Fruit fly (Drosophila melanogaster): Measurements from ENCODE around the gene PIG-F.

Gene PIG-F

dm6 chr3L:19653470-19653869 is 41.2 kb downstream of the PIG-F start (continued):
- TF ChIP-seq Rx (GFP tag; IDR thresholded peaks at IDR 0.05): no peak
- no peak for TF ChIP-seq toy (GFP tag; IDR thresholded peaks at IDR 0.05)
- TF ChIP-seq CG8478 (optimal IDR thresholded peaks at IDR 0.05): peak; percentile 46
- no peak for TF ChIP-seq otp (GFP tag; IDR thresholded peaks at IDR 0.05)
- no peak for TF ChIP-seq CG7372 (GFP tag; IDR thresholded peaks at IDR 0.05)
- no peak for TF ChIP-seq CG17912 (GFP tag; optimal IDR thresholded peaks at IDR 0.05)
- no peak for TF ChIP-seq shn (GFP tag; optimal IDR thresholded peaks at IDR 0.05)

- TF ChIP-seq CG4282 (GFP tag; optimal IDR thresholded peaks at IDR 0.05) (no peak), CG1792 (GFP tag; optimal IDR thresholded peaks at IDR 0.05) (no peak), CG1233 (GFP tag; optimal IDR thresholded peaks at IDR 0.05) (peak; percentile 53), CG9727 (GFP tag; optimal IDR thresholded peaks at IDR 0.05) (peak; percentile 67), D19A (tag; optimal IDR thresholded peaks at IDR 0.05) (peak; percentile 55), Rx (GFP tag; IDR thresholded peaks at IDR 0.05) (0 out of 2 replicates have a peak, but pooled peaks have one; percentile 15), Stat92E (GFP tag; optimal IDR thresholded peaks at IDR 0.05) (no peak), H15 (GFP tag; IDR thresholded peaks at IDR 0.05) (peak; percentile 33; the same call in 1 of the 3 replicates), CG9215 (GFP tag; IDR thresholded peaks at IDR 0.05) (0 out of 2 replicates have a peak, but pooled peaks have one; percentile 13), Jarid2 (GFP tag; optimal IDR thresholded peaks at IDR 0.05) (no peak), cas (GFP tag; IDR thresholded peaks at IDR 0.05) (no peak), pros (GFP tag; optimal IDR thresholded peaks at IDR 0.05) (no peak), Gug (GFP tag; IDR thresholded peaks at IDR 0.05) (peak; percentile 22; the same call in 1 of the 4 replicates), luna (GFP tag; optimal IDR thresholded peaks at IDR 0.05) (no peak), ind (GFP tag; optimal IDR thresholded peaks at IDR 0.05) (peak; percentile 40), CG4707 (GFP tag; optimal IDR thresholded peaks at IDR 0.05) (no peak), psq (GFP tag; optimal IDR thresholded peaks at IDR 0.05) (no peak), crc (GFP tag; optimal IDR thresholded peaks at IDR 0.05) (no peak), org-1 (GFP tag; optimal IDR thresholded peaks at IDR 0.05) (peak; percentile 47), CG8281 (tag; optimal IDR thresholded peaks at IDR 0.05) (no peak), Kr (GFP tag; optimal IDR thresholded peaks at IDR 0.05) (no peak), CG2889 (GFP tag; IDR thresholded peaks at IDR 0.05) (no peak), ken (GFP tag; IDR thresholded peaks at IDR 0.05) (peak; percentile 45; the same call in 1 of the 3 replicates), CG8359 (GFP tag; optimal IDR thresholded peaks at IDR 0.05; ENCODE audit: borderline replicate concordance) (peak; percentile 25), caup (GFP tag; optimal IDR thresholded peaks at IDR 0.05; ENCODE audit: severe bottlenecking) (peak; percentile 34), CG16815 (GFP tag; optimal IDR thresholded peaks at IDR 0.05) (no peak), Bdp1 (GFP tag; optimal IDR thresholded peaks at IDR 0.05) (no peak), CG5953 (GFP tag; IDR thresholded peaks at IDR 0.05) (peak; percentile 17; the same call in 1 of the 2 replicates), pho (GFP tag; optimal IDR thresholded peaks at IDR 0.05) (no peak), ham (GFP tag; IDR thresholded peaks at IDR 0.05) (no peak), CG13287 (GFP tag; IDR thresholded peaks at IDR 0.05; ENCODE audit: partially characterized antibody) (no peak), Oli (tag; optimal IDR thresholded peaks at IDR 0.05) (peak; percentile 47), Hr51 (GFP tag; optimal IDR thresholded peaks at IDR 0.05) (peak in 1 of 2 experiments; percentile 55), CG17612 (GFP tag; IDR thresholded peaks at IDR 0.05) (no peak), CG1529 (GFP tag; optimal IDR thresholded peaks at IDR 0.05) (peak; percentile 58), en (GFP tag; optimal IDR thresholded peaks at IDR 0.05) (no peak), Fer3 (tag; optimal IDR thresholded peaks at IDR 0.05) (peak; percentile 27), CG8478 (optimal IDR thresholded peaks at IDR 0.05) (no peak), Opbp (GFP tag; IDR thresholded peaks at IDR 0.05; ENCODE audit: partially characterized antibody) (no peak), CG14710 (tag; optimal IDR thresholded peaks at IDR 0.05) (peak; percentile 59), Chrac-16 (GFP tag; optimal IDR thresholded peaks at IDR 0.05) (peak; percentile 24), abd-A (tag; optimal IDR thresholded peaks at IDR 0.05) (no peak), pzg (GFP tag; optimal IDR thresholded peaks at IDR 0.05) (no peak), tap (tag; optimal IDR thresholded peaks at IDR 0.05) (peak; percentile 41)
Observed at dm6 chr3L:19655923-19656322, 43.7 kb downstream of the PIG-F start.

Measured in whole organism, embryonic.